Worm (Caenorhabditis elegans) whole organism, L4 larva: ENCODE data around the gene clc-1.

Source experiments
- aha-1 ChIP-seq: fragments of 150-350 bp; peaks from one replicate; lab custom pipeline; 2014; ENCODE audit warnings: missing biosample characterization, missing genetic modification characterization
- fkh-10 ChIP-seq: fragments of 150-350 bp; optimal IDR thresholded peaks from 2 replicates; lab custom pipeline; 2014; ENCODE audit warnings: missing biosample characterization, missing genetic modification reagents, missing genetic modification characterization
- lin-13 ChIP-seq: fragments of 150-350 bp; optimal IDR thresholded peaks from 2 replicates; lab custom pipeline; 2014; ENCODE audit warnings: missing biosample characterization, missing genetic modification reagents, missing genetic modification characterization
- mdl-1 ChIP-seq, 2 experiments: fragments of 150-350 bp in 1 of 2; sonication (generic microtip) in 1 of 2; optimal IDR thresholded peaks; 2 replicates each; lab custom pipeline; 2014 to 2017; ENCODE audit warnings: missing biosample characterization in 2 of 2, missing genetic modification characterization in 2 of 2
- mep-1 ChIP-seq: fragments of 150-350 bp; sonication (generic microtip); optimal IDR thresholded peaks from 3 replicates; lab custom pipeline; 2014; ENCODE audit warnings: missing biosample characterization, missing genetic modification characterization
- nhr-11 ChIP-seq: fragments of 150-350 bp; optimal IDR thresholded peaks from 2 replicates; lab custom pipeline; 2014; ENCODE audit warnings: missing biosample characterization, missing genetic modification characterization
- nhr-25 ChIP-seq: sonication (generic microtip); optimal IDR thresholded peaks from 2 replicates; lab custom pipeline; 2017; ENCODE audit warnings: missing genetic modification characterization, mild to moderate bottlenecking, missing compliant biosample characterization, antibody characterized with exemption, moderate library complexity, borderline replicate concordance; ENCODE audit not compliant: insufficient read depth
- nhr-42 ChIP-seq: fragments of 200-800 bp; sonication (Bioruptor generic); IDR thresholded peaks from 2 replicates; pipeline ENCODE4 v1.3.6; 2022; ENCODE audit warnings: missing genetic modification characterization, missing compliant biosample characterization
- pha-4 ChIP-seq, 2 experiments: fragments of 150-350 bp in 1 of 2; fragments of 200-800 bp in 1 of 2; sonication (Bioruptor generic) in 1 of 2; IDR thresholded peaks in 1 of 2; optimal IDR thresholded peaks in 1 of 2; 2 replicates each; pipeline versions ENCODE4 v1.3.6 to Lab custom; 2014 to 2022; ENCODE audit warnings: missing genetic modification characterization in 2 of 2, missing genetic modification reagents in 2 of 2, missing biosample characterization in 1 of 2, missing compliant biosample characterization in 1 of 2
- saeg-2 ChIP-seq: fragments of 200-800 bp; sonication (Bioruptor generic); IDR thresholded peaks from 2 replicates; pipeline ENCODE4 v1.3.6; 2022; ENCODE audit warnings: missing genetic modification reagents, missing genetic modification characterization, missing compliant biosample characterization
- unc-130 ChIP-seq: sonication (generic microtip); optimal IDR thresholded peaks from 2 replicates; lab custom pipeline; 2016; ENCODE audit warnings: missing genetic modification reagents, missing genetic modification characterization, missing compliant biosample characterization

- peak; percentile 4 for TF ChIP-seq fkh-10 (GFP tag; lab: Kevin White, UChicago)
- TF ChIP-seq mdl-1 (tag; optimal IDR thresholded peaks at IDR 0.05; lab: Kevin White, UChicago): peak in 1 of 2 experiments; percentile 82
- peak; percentile 67 for TF ChIP-seq lin-13
- TF ChIP-seq mep-1 (tag; lab: Kevin White, UChicago): peak; percentile 92
- peak; percentile 90 for TF ChIP-seq pha-4 (GFP tag; IDR thresholded peaks at IDR 0.05; lab: Robert Waterston, UW)
- TF ChIP-seq pha-4 (tag; optimal IDR thresholded peaks at IDR 0.05; lab: Kevin White, UChicago): no peak
- TF ChIP-seq saeg-2 (GFP tag; lab: Robert Waterston, UW): 0 out of 2 replicates have a peak, but pooled peaks have one; percentile 73
- peak; percentile 29 for TF ChIP-seq unc-130
- TF ChIP-seq nhr-11 (tag; lab: Kevin White, UChicago): peak; percentile 55
- peak; percentile 73 for TF ChIP-seq nhr-25 (tag; lab: Kevin White, UChicago)
- TF ChIP-seq aha-1 (tag; lab: Kevin White, UChicago): peak; percentile 99
- TF ChIP-seq nhr-42 (GFP tag; lab: Robert Waterston, UW): peak; percentile 89
Measured at ce11 chrX:11095480-11095879, 48.2 kb downstream of the clc-1 start.
